Worm (Caenorhabditis elegans) whole organism, L3 larva: Measurements from ENCODE around the gene fbxa-218.

ENCODE experiments used
- ZK546.5 ChIP-seq: sonication (generic microtip); optimal IDR thresholded peaks from 2 replicates; lab custom pipeline; 2017; ENCODE audit warnings: missing biosample characterization, missing genetic modification characterization
- ceh-9 ChIP-seq: sonication (generic microtip); optimal IDR thresholded peaks from 2 replicates; lab custom pipeline; 2018; ENCODE audit warnings: missing biosample characterization, missing genetic modification characterization
- fkh-2 ChIP-seq: fragments of 150-350 bp; optimal IDR thresholded peaks from 2 replicates; lab custom pipeline; 2014; ENCODE audit warnings: missing biosample characterization, missing genetic modification reagents, missing genetic modification characterization
- fos-1 ChIP-seq: fragments of 150-350 bp; optimal IDR thresholded peaks from 2 replicates; lab custom pipeline; 2014; ENCODE audit warnings: missing biosample characterization, missing genetic modification characterization
- jun-1 ChIP-seq: fragments of 150-350 bp; optimal IDR thresholded peaks from 2 replicates; lab custom pipeline; 2014; ENCODE audit warnings: missing biosample characterization, missing genetic modification reagents, missing genetic modification characterization
- lin-15B ChIP-seq: fragments of 150-350 bp; optimal IDR thresholded peaks from 2 replicates; lab custom pipeline; 2014; ENCODE audit warnings: missing biosample characterization, missing genetic modification characterization
- lsy-12 ChIP-seq: sonication (generic microtip); optimal IDR thresholded peaks from 2 replicates; lab custom pipeline; 2016; ENCODE audit warnings: mild to moderate bottlenecking, missing genetic modification characterization, missing compliant biosample characterization
- nhr-28 ChIP-seq: fragments of 150-350 bp; optimal IDR thresholded peaks from 2 replicates; lab custom pipeline; 2014; ENCODE audit warnings: missing biosample characterization, missing genetic modification characterization
- nhr-67 ChIP-seq: fragments of 150-350 bp; optimal IDR thresholded peaks from 2 replicates; lab custom pipeline; 2014; ENCODE audit warnings: missing biosample characterization, missing genetic modification characterization
- nhr-77 ChIP-seq: fragments of 150-350 bp; optimal IDR thresholded peaks from 2 replicates; lab custom pipeline; 2014; ENCODE audit warnings: missing biosample characterization, missing genetic modification characterization
- zag-1 ChIP-seq: fragments of 150-350 bp; optimal IDR thresholded peaks from 2 replicates; lab custom pipeline; 2014; ENCODE audit warnings: missing biosample characterization, missing genetic modification characterization

Gene fbxa-218

DNA sequence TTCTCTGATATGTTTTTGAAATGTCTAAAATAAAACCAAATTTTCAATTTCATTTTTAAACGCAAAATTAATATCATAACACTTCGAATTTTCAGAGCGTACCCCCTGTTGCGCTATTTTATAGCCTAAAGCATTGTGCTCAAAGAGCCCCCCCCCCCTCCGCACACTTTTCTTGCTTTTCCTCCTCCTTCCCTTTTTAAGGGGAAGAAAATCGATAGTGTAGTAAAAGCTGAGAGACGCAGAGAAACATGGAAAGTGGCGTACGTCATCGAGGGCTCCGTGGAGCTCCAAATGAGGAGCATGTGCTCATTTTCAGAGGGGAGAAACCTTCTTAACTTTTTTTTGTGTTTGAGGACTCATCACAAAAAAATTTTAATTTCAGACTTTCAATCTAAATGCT, 36.2 kb downstream of the fbxa-218 start, which contains the start of gene cccp-1 (continued):
- no peak for TF ChIP-seq nhr-67 (tag; lab: Kevin White, UChicago)
- no peak for TF ChIP-seq fos-1 (tag; lab: Kevin White, UChicago)
- TF ChIP-seq ceh-9 (tag; lab: Kevin White, UChicago), result no peak
- TF ChIP-seq ZK546.5, result no peak
- TF ChIP-seq jun-1, result no peak
- TF ChIP-seq lin-15B, result peak; percentile 25
- TF ChIP-seq fkh-2, result no peak
- TF ChIP-seq zag-1 (tag; lab: Kevin White, UChicago), result no peak
- no peak for TF ChIP-seq nhr-28

DNA sequence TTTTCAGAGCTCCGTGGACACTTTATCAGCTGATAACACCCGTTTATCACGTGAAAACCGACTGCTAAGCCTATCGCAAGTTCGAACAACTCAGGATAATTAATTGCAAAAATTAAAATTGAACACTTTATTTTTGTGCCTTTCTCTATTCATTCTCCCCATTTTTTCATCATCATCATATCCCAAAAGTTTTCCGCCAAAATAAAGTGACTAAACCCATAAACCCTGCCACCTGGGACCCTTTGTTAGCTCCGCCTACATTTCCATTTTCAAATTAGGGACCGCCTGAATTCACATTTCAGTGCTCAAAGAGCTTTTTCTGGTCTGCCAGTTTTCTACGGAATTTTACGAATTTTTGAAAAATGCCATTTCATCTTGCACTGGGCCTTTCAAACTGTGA, 48.1 kb downstream of the fbxa-218 start, which contains the start of gene arrd-16:
arrd-16 (plus strand) TSS at position 301 of the 400 bp plus-strand sequence.
- TF ChIP-seq lsy-12 (no peak), nhr-77 (tag; lab: Kevin White, UChicago) (no peak)
